Worm (Caenorhabditis elegans) whole organism, L1 larva: ENCODE results near the gene sprr-3.

Experiments used
- ceh-82 ChIP-seq, 3 experiments: fragments of 150-350 bp in 1 of 3; sonication (generic microtip) in 2 of 3; optimal IDR thresholded peaks; 2 replicates each; lab custom pipeline; 2014 to 2017; ENCODE audit warnings: missing biosample characterization in 3 of 3, missing genetic modification characterization in 3 of 3
- lin-13 ChIP-seq: fragments of 150-350 bp; optimal IDR thresholded peaks from 2 replicates; lab custom pipeline; 2014; ENCODE audit warnings: missing biosample characterization, missing genetic modification reagents, missing genetic modification characterization
- lin-15B ChIP-seq: fragments of 150-350 bp; sonication (generic microtip); optimal IDR thresholded peaks from 3 replicates; lab custom pipeline; 2014; ENCODE audit warnings: missing biosample characterization, missing genetic modification characterization
- lsy-2 ChIP-seq, 2 experiments: fragments of 150-350 bp; optimal IDR thresholded peaks; 2 replicates each; lab custom pipeline; 2014; ENCODE audit warnings: missing biosample characterization in 2 of 2, missing genetic modification characterization in 2 of 2
- mdl-1 ChIP-seq, 2 experiments: fragments of 150-350 bp; optimal IDR thresholded peaks; 2 replicates each; lab custom pipeline; 2014 to 2017; ENCODE audit warnings: missing biosample characterization in 2 of 2, missing genetic modification characterization in 2 of 2, inconsistent platforms in 1 of 2
- nhr-237 ChIP-seq: fragments of 150-350 bp; optimal IDR thresholded peaks from 2 replicates; lab custom pipeline; 2014; ENCODE audit warnings: missing biosample characterization, missing genetic modification characterization
- skn-1 ChIP-seq: fragments of 150-350 bp; optimal IDR thresholded peaks from 2 replicates; lab custom pipeline; 2014; ENCODE audit warnings: missing biosample characterization, missing genetic modification characterization
- tlp-1 ChIP-seq: fragments of 150-350 bp; optimal IDR thresholded peaks from 2 replicates; lab custom pipeline; 2014; ENCODE audit warnings: missing biosample characterization, missing genetic modification characterization
- ztf-4 ChIP-seq: fragments of 150-350 bp; optimal IDR thresholded peaks from 2 replicates; lab custom pipeline; 2014; ENCODE audit warnings: missing biosample characterization, missing genetic modification characterization

DNA sequence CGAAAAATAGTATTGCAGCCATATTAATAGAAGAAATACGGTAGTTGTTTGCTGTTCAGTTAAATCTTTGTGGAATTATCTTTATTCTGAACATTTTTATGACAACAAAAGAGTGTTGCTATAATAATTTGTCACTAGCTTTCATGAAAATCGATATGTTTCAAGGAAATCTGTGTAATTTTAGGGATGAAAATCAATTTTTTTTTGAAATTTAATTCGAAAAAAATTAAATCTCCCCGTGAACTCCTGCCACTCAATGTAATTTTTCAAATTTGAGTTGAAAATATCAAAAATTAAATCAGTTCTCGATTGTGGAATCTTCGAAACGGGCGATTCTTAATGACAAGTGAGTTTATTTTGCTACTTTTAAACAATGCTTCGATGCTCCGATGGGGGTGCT lies 19.3 kb downstream of the sprr-3 start, which contains the start of gene Y69A2AR.46:
- TF ChIP-seq mdl-1 (tag; optimal IDR thresholded peaks at IDR 0.05; lab: Kevin White, UChicago), result no peak
- no peak for TF ChIP-seq nhr-237 (tag; lab: Kevin White, UChicago)
- TF ChIP-seq ceh-82 (tag; optimal IDR thresholded peaks at IDR 0.05; lab: Kevin White, UChicago), result no peak
- no peak for TF ChIP-seq ztf-4 (tag; lab: Kevin White, UChicago)
- no peak for TF ChIP-seq skn-1 (tag; lab: Kevin White, UChicago)
- no peak for TF ChIP-seq tlp-1 (tag; lab: Kevin White, UChicago)
- no peak for TF ChIP-seq lin-15B (tag; lab: Kevin White, UChicago)
- TF ChIP-seq lin-13, result no peak
- no peak for TF ChIP-seq lsy-2 (tag; optimal IDR thresholded peaks at IDR 0.05; lab: Kevin White, UChicago)
